Fruit fly (Drosophila melanogaster): ENCODE measurements around the gene CG6678.

CG6678 gene

DNA sequence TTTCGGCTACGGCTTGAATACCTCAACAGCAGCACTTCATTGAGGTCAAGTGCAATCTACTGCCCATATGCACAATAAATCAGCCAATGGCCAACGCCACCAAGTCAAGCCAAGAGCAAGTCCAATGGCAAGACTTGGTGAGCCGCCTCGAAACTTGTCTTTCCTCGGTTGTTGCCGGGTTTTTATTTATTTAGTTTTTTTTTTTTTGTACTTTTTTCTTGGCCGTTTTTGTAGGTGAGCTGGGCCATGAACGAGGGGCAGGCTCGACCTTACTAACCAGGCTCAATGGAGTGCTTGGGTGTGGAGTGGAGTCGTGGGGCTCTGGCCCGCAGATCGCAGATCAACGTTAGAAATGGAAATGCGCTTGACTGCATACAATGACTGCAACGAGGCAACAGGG, 69.5 kb downstream of the CG6678 start:
- TF ChIP-seq insv (optimal IDR thresholded peaks at IDR 0.05), result no peak
- TF ChIP-seq psq (optimal IDR thresholded peaks at IDR 0.05), result no peak
- TF ChIP-seq h (optimal IDR thresholded peaks at IDR 0.05), result no peak
- no peak for TF ChIP-seq ttk (optimal IDR thresholded peaks at IDR 0.05)
- TF ChIP-seq Myc (optimal IDR thresholded peaks at IDR 0.05), result no peak
- TF ChIP-seq Sin3A (optimal IDR thresholded peaks at IDR 0.05), result no peak
